Worm (Caenorhabditis elegans): ENCODE results near the gene K10G4.5.
"Not testable (repeated sequence)": the region's sequence is repeated elsewhere in the genome, so short reads cannot be mapped to it uniquely, and the experiment has no call there.

K10G4.5 gene

DNA sequence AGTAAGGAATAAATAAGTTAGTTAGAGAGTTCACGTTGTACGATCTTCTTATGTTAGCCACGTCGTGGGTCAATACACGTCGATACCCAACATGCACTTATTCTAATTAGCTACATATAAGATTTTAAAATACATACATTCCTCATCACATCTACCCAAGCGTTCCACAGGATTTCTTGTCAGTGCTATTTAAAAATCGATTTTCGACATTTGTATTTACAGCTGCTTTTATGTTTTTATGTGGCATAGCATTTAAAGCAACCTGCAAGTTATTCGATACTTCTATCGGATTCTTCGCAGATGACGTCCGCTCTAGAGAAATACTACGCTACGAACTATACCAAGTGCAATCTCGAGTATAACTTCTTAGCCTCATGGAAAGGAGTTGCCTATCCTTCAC, 45.8 kb downstream of the K10G4.5 start, which contains the start of gene srh-115:
srh-115 (plus strand) TSS at position 301 of the 400 bp plus-strand sequence.
- TF ChIP-seq nhr-12 (tag; optimal IDR thresholded peaks at IDR 0.05) (no peak), fos-1 (tag; optimal IDR thresholded peaks at IDR 0.05) (no peak), unc-62 (GFP tag; optimal IDR thresholded peaks at IDR 0.05) (no peak), ZK546.5 (tag; optimal IDR thresholded peaks at IDR 0.05) (no peak), unc-55 (GFP tag; optimal IDR thresholded peaks at IDR 0.05) (no peak), nhr-11 (tag; optimal IDR thresholded peaks at IDR 0.05) (no peak), sma-3 (GFP tag; optimal IDR thresholded peaks at IDR 0.05) (no peak), zag-1 (tag; optimal IDR thresholded peaks at IDR 0.05) (no peak), ztf-4 (tag; optimal IDR thresholded peaks at IDR 0.05) (no peak), lsy-2 (tag; optimal IDR thresholded peaks at IDR 0.05) (no peak), elt-1 (tag; optimal IDR thresholded peaks at IDR 0.05) (no peak), peb-1 (tag; optimal IDR thresholded peaks at IDR 0.05) (no peak), sma-9 (GFP tag; optimal IDR thresholded peaks at IDR 0.05) (no peak), sma-9 (tag; optimal IDR thresholded peaks at IDR 0.05) (no peak), ama-1 (optimal IDR thresholded peaks at IDR 0.05) (no peak), unc-39 (tag; optimal IDR thresholded peaks at IDR 0.05) (no peak), nhr-23 (tag; optimal IDR thresholded peaks at IDR 0.05) (no peak)

DNA sequence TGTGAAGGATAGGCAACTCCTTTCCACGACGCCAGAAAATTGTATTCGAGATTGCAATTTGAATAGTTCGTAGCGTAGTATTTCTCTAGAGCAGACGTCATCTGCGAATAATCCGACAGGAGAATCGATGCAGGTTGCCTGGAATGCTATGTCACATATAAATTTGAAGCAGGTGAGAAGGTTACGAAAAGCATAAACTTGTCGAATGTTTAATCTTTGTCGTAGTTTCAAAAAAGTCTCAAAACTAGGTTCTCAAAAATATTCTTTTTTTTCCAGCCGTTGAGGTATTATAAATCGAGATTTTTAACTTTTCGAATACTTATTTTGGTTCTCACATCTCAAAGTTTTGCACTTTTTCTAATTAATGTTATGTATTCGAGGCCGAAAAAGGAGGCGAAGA, 46.2 kb downstream of the K10G4.5 start, which contains the start of gene srh-116:
srh-116 (minus strand) TSS at position 101 of the 400 bp plus-strand sequence.
- not testable (repeated sequence) for TF ChIP-seq nhr-23, elt-3, mbf-1 (tag; optimal IDR thresholded peaks at IDR 0.05)

DNA sequence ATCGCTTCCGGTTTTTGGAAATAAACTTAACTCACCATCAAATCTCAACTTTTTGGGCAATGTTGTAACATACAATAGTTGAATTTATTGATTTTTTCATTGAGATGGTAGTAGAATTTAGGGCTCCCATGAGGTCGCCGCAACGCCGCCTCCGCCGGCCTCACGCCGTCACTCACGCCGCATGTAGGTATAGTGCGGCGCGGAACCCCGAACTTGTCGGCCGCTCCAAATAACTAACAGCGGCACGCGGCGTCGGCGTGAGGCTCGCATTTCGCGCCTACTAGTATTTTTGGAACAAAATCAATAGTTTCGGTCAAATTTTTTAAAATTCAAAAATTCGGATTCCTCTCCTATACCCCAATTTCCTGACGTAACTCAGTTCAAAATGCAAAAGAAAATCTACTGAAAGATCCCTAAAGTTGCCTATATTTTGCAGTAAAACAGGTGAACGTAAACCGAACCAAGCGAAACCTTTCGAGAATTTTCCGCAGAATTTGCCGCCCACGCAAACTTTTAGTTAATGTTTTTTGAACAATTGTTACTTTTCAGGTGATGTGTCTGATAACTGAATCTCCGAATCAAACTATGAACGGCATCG, 49.8 kb downstream of the K10G4.5 start, which contains the start of gene Y61B8A.6:
Y61B8A.6 (plus strand) TSS at position 548 of the 598 bp plus-strand sequence.
- no peak for TF ChIP-seq nhr-129 (tag; optimal IDR thresholded peaks at IDR 0.05)
- TF ChIP-seq crh-2 (tag; optimal IDR thresholded peaks at IDR 0.05) = no peak
- no peak for TF ChIP-seq elt-3 (tag; optimal IDR thresholded peaks at IDR 0.05)
- no peak for TF ChIP-seq lin-13 (GFP tag; optimal IDR thresholded peaks at IDR 0.05)
- no peak for TF ChIP-seq mdl-1 (tag; optimal IDR thresholded peaks at IDR 0.05)
- no peak for TF ChIP-seq zag-1 (tag; optimal IDR thresholded peaks at IDR 0.05)
- TF ChIP-seq lin-39 (tag; optimal IDR thresholded peaks at IDR 0.05) = no peak
- no peak for TF ChIP-seq ztf-4 (tag; optimal IDR thresholded peaks at IDR 0.05)
- TF ChIP-seq egl-27 (tag; optimal IDR thresholded peaks at IDR 0.05) = no peak
- TF ChIP-seq sma-9 (GFP tag; optimal IDR thresholded peaks at IDR 0.05) = no peak
- no peak for TF ChIP-seq sma-9 (tag; optimal IDR thresholded peaks at IDR 0.05)
- no peak for TF ChIP-seq nhr-23 (tag; optimal IDR thresholded peaks at IDR 0.05)
- TF ChIP-seq F13H6.1 (tag; optimal IDR thresholded peaks at IDR 0.05) = no peak
- TF ChIP-seq nhr-10 (tag; optimal IDR thresholded peaks at IDR 0.05) = no peak

DNA sequence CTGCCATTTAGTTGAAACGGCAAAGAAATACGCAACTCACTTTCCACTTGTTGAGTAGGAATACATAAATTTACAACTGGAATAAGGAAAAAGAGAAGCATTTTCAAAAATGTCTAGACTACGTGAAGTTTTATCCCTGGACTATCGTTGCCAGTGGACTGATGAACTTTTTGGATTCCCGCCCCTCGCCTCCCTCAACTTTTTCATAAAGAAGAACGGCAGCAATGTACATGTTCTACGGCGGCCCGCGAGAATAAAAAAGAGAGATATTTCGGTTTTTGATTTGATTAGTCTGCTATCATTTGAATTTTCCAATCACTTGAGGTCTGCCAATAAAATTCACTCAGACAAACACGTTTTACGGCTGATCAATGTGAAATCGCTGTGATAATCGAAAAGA, 52.4 kb downstream of the K10G4.5 start, which contains the start of gene clec-243:
clec-243 (minus strand) TSS at position 101 of the 400 bp plus-strand sequence.
- TF ChIP-seq sem-4 (tag; optimal IDR thresholded peaks at IDR 0.05) (no peak), Y55F3AM.14 (GFP tag; optimal IDR thresholded peaks at IDR 0.05) (no peak), ZK546.5 (tag; optimal IDR thresholded peaks at IDR 0.05) (no peak), zag-1 (tag; optimal IDR thresholded peaks at IDR 0.05) (no peak), nhr-237 (tag; optimal IDR thresholded peaks at IDR 0.05) (no peak), sma-9 (GFP tag; optimal IDR thresholded peaks at IDR 0.05) (no peak), sma-9 (tag; optimal IDR thresholded peaks at IDR 0.05) (no peak), nhr-11 (tag; optimal IDR thresholded peaks at IDR 0.05) (no peak), elt-1 (tag; optimal IDR thresholded peaks at IDR 0.05) (no peak), nhr-10 (tag; optimal IDR thresholded peaks at IDR 0.05) (no peak), ceh-82 (tag; optimal IDR thresholded peaks at IDR 0.05) (no peak), nhr-6 (tag; optimal IDR thresholded peaks at IDR 0.05) (no peak)
